Worm (Caenorhabditis elegans) whole organism, young adult: ENCODE results near the gene cul-5.

ENCODE experiments used
- B0035.1 ChIP-seq: sonication (generic microtip); optimal IDR thresholded peaks from 2 replicates; lab custom pipeline; 2016; ENCODE audit warnings: missing genetic modification characterization, mild to moderate bottlenecking, missing compliant biosample characterization, missing genotype, missing genetic modification reagents
- B0336.3 ChIP-seq: fragments of 200-800 bp; sonication (Bioruptor generic); IDR thresholded peaks from 2 replicates; pipeline ENCODE4 v1.3.6; 2022; ENCODE audit warnings: missing genetic modification characterization, missing compliant biosample characterization
- D2030.7 ChIP-seq: fragments of 200-800 bp; sonication (Bioruptor generic); IDR thresholded peaks from 2 replicates; pipeline ENCODE4 v1.3.6; 2022; ENCODE audit warnings: missing genetic modification reagents, missing genetic modification characterization, missing compliant biosample characterization
- F23B12.7 ChIP-seq: sonication (generic microtip); optimal IDR thresholded peaks from 2 replicates; lab custom pipeline; 2017; ENCODE audit warnings: missing genetic modification characterization, mild to moderate bottlenecking, missing compliant biosample characterization, antibody characterized with exemption, moderate library complexity; ENCODE audit not compliant: insufficient read depth
- F49E8.2 ChIP-seq: sonication (generic microtip); optimal IDR thresholded peaks from 3 replicates; lab custom pipeline; 2017; ENCODE audit warnings: missing genetic modification characterization, mild to moderate bottlenecking, missing compliant biosample characterization, antibody characterized with exemption, moderate library complexity; ENCODE audit not compliant: insufficient read depth
- T26A5.8 ChIP-seq: sonication (generic microtip); optimal IDR thresholded peaks from 2 replicates; lab custom pipeline; 2016; ENCODE audit warnings: missing genetic modification characterization, missing compliant biosample characterization
- Y53G8AR.9 ChIP-seq: fragments of 200-800 bp; sonication (Bioruptor generic); conservative IDR thresholded peaks from 2 replicates; pipeline ENCODE4 v1.3.6; 2022; ENCODE audit warnings: missing genetic modification reagents, missing genetic modification characterization, missing compliant biosample characterization
- Y67H2A.10 ChIP-seq: fragments of 200-800 bp; sonication (Bioruptor generic); conservative IDR thresholded peaks from 2 replicates; pipeline ENCODE4 v1.3.6; 2022; ENCODE audit warnings: missing genetic modification reagents, missing genetic modification characterization, missing compliant biosample characterization
- ZK185.1 ChIP-seq: sonication (generic microtip); optimal IDR thresholded peaks from 2 replicates; lab custom pipeline; 2016; ENCODE audit warnings: mild to moderate bottlenecking, missing genetic modification characterization, missing compliant biosample characterization; ENCODE audit not compliant: poor library complexity, severe bottlenecking
- ama-1 ChIP-seq, 3 experiments: fragments of 150-350 bp in 1 of 3; sonication (generic microtip) in 2 of 3; optimal IDR thresholded peaks; 2 replicates each; lab custom pipeline; 2014 to 2018; ENCODE audit warnings: missing biosample characterization in 2 of 3, missing genetic modification characterization in 2 of 3, missing genetic modification reagents in 2 of 3
- aptf-3 ChIP-seq: fragments of 200-800 bp; sonication (Bioruptor generic); IDR thresholded peaks from 2 replicates; pipeline ENCODE4 v1.3.6; 2022; ENCODE audit warnings: missing genetic modification characterization, missing compliant biosample characterization
- cebp-1 ChIP-seq, 2 experiments: fragments of 200-800 bp in 1 of 2; sonication (Bioruptor generic) in 1 of 2; sonication (generic microtip) in 1 of 2; IDR thresholded peaks in 1 of 2; optimal IDR thresholded peaks in 1 of 2; 2 replicates each; pipeline versions ENCODE4 v1.3.6 to Lab custom; 2017 to 2022; ENCODE audit warnings: missing compliant biosample characterization in 2 of 2, missing genetic modification characterization in 2 of 2, mild to moderate bottlenecking in 1 of 2, missing genetic modification reagents in 1 of 2, moderate library complexity in 1 of 2
- ceh-27 ChIP-seq: fragments of 200-800 bp; sonication (Bioruptor generic); optimal IDR thresholded peaks from 2 replicates; lab custom pipeline; 2018; ENCODE audit warnings: mild to moderate bottlenecking, missing genetic modification characterization, moderate library complexity, missing compliant biosample characterization
- ceh-58 ChIP-seq: fragments of 200-800 bp; sonication (Bioruptor generic); IDR thresholded peaks from 2 replicates; pipeline ENCODE4 v1.3.6; 2022; ENCODE audit warnings: missing genetic modification characterization, missing compliant biosample characterization
- dox-1 ChIP-seq: fragments of 200-800 bp; sonication (Bioruptor generic); IDR thresholded peaks from 2 replicates; pipeline ENCODE4 v1.3.6; 2022; ENCODE audit warnings: missing genetic modification reagents, missing genetic modification characterization, missing compliant biosample characterization
- efl-1 ChIP-seq: fragments of 150-350 bp; optimal IDR thresholded peaks from 2 replicates; lab custom pipeline; 2014; ENCODE audit warnings: missing biosample characterization, missing genetic modification reagents, missing genetic modification characterization
- ekl-4 ChIP-seq: fragments of 200-800 bp; sonication (Bioruptor generic); IDR thresholded peaks from 2 replicates; pipeline ENCODE4 v1.3.6; 2022; ENCODE audit warnings: missing genetic modification reagents, missing genetic modification characterization, missing compliant biosample characterization
- hlh-26 ChIP-seq: fragments of 200-800 bp; sonication (Bioruptor generic); conservative IDR thresholded peaks from 2 replicates; pipeline ENCODE4 v1.3.6; 2022; ENCODE audit warnings: missing genetic modification reagents, missing genetic modification characterization, missing compliant biosample characterization
- hsf-1 ChIP-seq: fragments of 200-800 bp; sonication (Bioruptor generic); IDR thresholded peaks from 2 replicates; pipeline ENCODE4 v1.3.6; 2022; ENCODE audit warnings: missing genetic modification reagents, missing genetic modification characterization, missing compliant biosample characterization
- let-526 ChIP-seq: fragments of 200-800 bp; sonication (Bioruptor generic); IDR thresholded peaks from 2 replicates; pipeline ENCODE4 v1.3.6; 2022; ENCODE audit warnings: missing genetic modification reagents, missing genetic modification characterization, missing compliant biosample characterization
- lin-35 ChIP-seq, 3 experiments: fragments of 150-350 bp in 2 of 3; sonication (generic microtip) in 1 of 3; optimal IDR thresholded peaks; 2 replicates each; lab custom pipeline; 2014 to 2018; ENCODE audit warnings: missing biosample characterization in 3 of 3, missing genetic modification characterization in 3 of 3, missing genetic modification reagents in 3 of 3
- lin-40 ChIP-seq: sonication (generic microtip); optimal IDR thresholded peaks from 2 replicates; lab custom pipeline; 2016; ENCODE audit warnings: missing genetic modification characterization, mild to moderate bottlenecking, missing compliant biosample characterization, missing genotype, missing genetic modification reagents
- lin-54 ChIP-seq: fragments of 200-800 bp; sonication (Bioruptor generic); optimal IDR thresholded peaks from 2 replicates; lab custom pipeline; 2018; ENCODE audit warnings: mild to moderate bottlenecking, missing genetic modification characterization, missing compliant biosample characterization
- lsl-1 ChIP-seq: fragments of 200-800 bp; sonication (Bioruptor generic); optimal IDR thresholded peaks from 2 replicates; lab custom pipeline; 2018; ENCODE audit warnings: mild to moderate bottlenecking, missing genetic modification characterization, moderate library complexity, missing compliant biosample characterization
- madf-10 ChIP-seq: sonication (generic microtip); optimal IDR thresholded peaks from 2 replicates; lab custom pipeline; 2016; ENCODE audit warnings: mild to moderate bottlenecking, missing genetic modification characterization, missing compliant biosample characterization
- madf-6 ChIP-seq: fragments of 200-800 bp; sonication (Bioruptor generic); IDR thresholded peaks from 2 replicates; pipeline ENCODE4 v1.3.6; 2022; ENCODE audit warnings: missing genetic modification reagents, missing genetic modification characterization, missing compliant biosample characterization
- mel-28 ChIP-seq: sonication (generic microtip); optimal IDR thresholded peaks from 2 replicates; lab custom pipeline; 2016; ENCODE audit warnings: borderline replicate concordance, mild to moderate bottlenecking, missing genetic modification characterization, missing compliant biosample characterization
- mes-4 ChIP-seq: sonication (generic microtip); optimal IDR thresholded peaks from 2 replicates; lab custom pipeline; 2016; ENCODE audit warnings: missing genotype, missing genetic modification characterization, missing compliant biosample characterization
- nfya-1 ChIP-seq: sonication (generic microtip); optimal IDR thresholded peaks from 2 replicates; lab custom pipeline; 2017; ENCODE audit warnings: antibody characterized with exemption, missing compliant biosample characterization, missing genetic modification characterization, borderline replicate concordance; ENCODE audit not compliant: insufficient read depth
- nhr-80 ChIP-seq: sonication (generic microtip); optimal IDR thresholded peaks from 2 replicates; lab custom pipeline; 2016; ENCODE audit warnings: missing genetic modification characterization, missing compliant biosample characterization
- nhr-90 ChIP-seq: sonication (generic microtip); optimal IDR thresholded peaks from 2 replicates; lab custom pipeline; 2016; ENCODE audit warnings: missing genotype, mild to moderate bottlenecking, missing genetic modification characterization, missing compliant biosample characterization
- rpc-1 ChIP-seq, 2 experiments: fragments of 150-350 bp in 1 of 2; sonication (generic microtip) in 1 of 2; optimal IDR thresholded peaks; 2 replicates each; lab custom pipeline; 2014 to 2018; ENCODE audit warnings: missing biosample characterization in 1 of 2, missing genetic modification characterization in 1 of 2, missing genetic modification reagents in 1 of 2, missing genotype in 1 of 2
- sea-2 ChIP-seq: fragments of 200-800 bp; sonication (Bioruptor generic); IDR thresholded peaks from 2 replicates; pipeline ENCODE4 v1.3.6; 2022; ENCODE audit warnings: missing genetic modification characterization, missing compliant biosample characterization
- snpc-3.4 ChIP-seq: sonication (generic microtip); optimal IDR thresholded peaks from 2 replicates; lab custom pipeline; 2017; ENCODE audit warnings: missing genetic modification characterization, mild to moderate bottlenecking, missing compliant biosample characterization, antibody characterized with exemption, moderate library complexity, missing genotype, missing genetic modification reagents
- snpc-4 ChIP-seq, 5 experiments: fragments of 150-350 bp in 1 of 5; sonication (generic microtip) in 4 of 5; optimal IDR thresholded peaks; 2 replicates each; lab custom pipeline; 2014 to 2018; ENCODE audit warnings: missing genetic modification characterization in 5 of 5, missing biosample characterization in 3 of 5, antibody characterized with exemption in 2 of 5, mild to moderate bottlenecking in 2 of 5, missing compliant biosample characterization in 2 of 5, missing genotype in 2 of 5, moderate library complexity in 2 of 5, missing genetic modification reagents in 1 of 5
- somi-1 ChIP-seq: fragments of 200-800 bp; sonication (Bioruptor generic); optimal IDR thresholded peaks from 2 replicates; lab custom pipeline; 2018; ENCODE audit warnings: mild to moderate bottlenecking, missing genetic modification characterization, missing compliant biosample characterization
- tbp1 ChIP-seq: fragments of 200-800 bp; sonication (Bioruptor generic); optimal IDR thresholded peaks from 2 replicates; lab custom pipeline; 2018; ENCODE audit warnings: mild to moderate bottlenecking, missing genetic modification characterization, missing compliant biosample characterization
- zfh-2 ChIP-seq: fragments of 200-800 bp; sonication (Bioruptor generic); conservative IDR thresholded peaks from 2 replicates; pipeline ENCODE4 v1.3.6; 2022; ENCODE audit warnings: missing genetic modification reagents, missing genetic modification characterization, missing compliant biosample characterization
- ztf-18 ChIP-seq: sonication (generic microtip); optimal IDR thresholded peaks from 2 replicates; lab custom pipeline; 2016; ENCODE audit warnings: missing genotype, mild to moderate bottlenecking, missing genetic modification characterization, missing compliant biosample characterization
- ztf-28 ChIP-seq: fragments of 200-800 bp; sonication (Bioruptor generic); IDR thresholded peaks from 2 replicates; pipeline ENCODE4 v1.3.6; 2022; ENCODE audit warnings: missing genetic modification reagents, missing genetic modification characterization, missing compliant biosample characterization

The cul-5 gene

ce11 chrV:10201913-10202312 is 22.6 kb downstream of the cul-5 start, which contains the start of gene ZK856.7:
TSS of gene ZK856.7 (plus strand) at chrV:10202098.
- TF ChIP-seq Y67H2A.10 (GFP tag; lab: Robert Waterston, UW) (no peak), ama-1 (optimal IDR thresholded peaks at IDR 0.05; lab: Kevin White, UChicago) (no peak), ama-1 (GFP tag; optimal IDR thresholded peaks at IDR 0.05; lab: Kevin White, UChicago) (peak in 1 of 2 experiments; percentile 7), madf-10 (tag; lab: Kevin White, UChicago) (no peak), mes-4 (no peak), ceh-58 (no peak), somi-1 (GFP tag; lab: Kevin White, UChicago) (no peak)

DNA sequence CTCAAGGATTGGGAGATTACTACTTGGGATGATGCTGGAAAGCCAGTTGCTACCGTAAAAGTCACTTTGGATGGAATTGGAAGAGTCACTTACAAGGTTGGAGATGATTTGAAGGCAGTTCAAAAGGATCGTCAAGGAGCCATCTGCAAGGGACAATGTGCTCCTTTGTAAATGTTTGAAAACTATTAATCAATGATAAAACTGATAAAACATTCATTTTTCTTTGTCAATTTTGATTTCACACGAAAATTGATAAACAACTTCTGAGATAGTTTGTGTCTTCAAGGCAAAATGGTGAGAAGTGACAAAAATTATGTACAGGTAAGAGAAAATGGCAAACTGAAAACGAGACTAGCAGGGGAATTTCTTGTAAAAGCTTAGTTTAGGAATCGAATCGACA is 23.0 kb downstream of the cul-5 start:
- TF ChIP-seq efl-1 (GFP tag; lab: Kevin White, UChicago) (no peak), hlh-26 (no peak), B0336.3 (GFP tag; lab: Robert Waterston, UW) (no peak), mel-28 (tag; lab: Kevin White, UChicago) (no peak), ZK185.1 (tag; lab: Kevin White, UChicago) (no peak)

DNA sequence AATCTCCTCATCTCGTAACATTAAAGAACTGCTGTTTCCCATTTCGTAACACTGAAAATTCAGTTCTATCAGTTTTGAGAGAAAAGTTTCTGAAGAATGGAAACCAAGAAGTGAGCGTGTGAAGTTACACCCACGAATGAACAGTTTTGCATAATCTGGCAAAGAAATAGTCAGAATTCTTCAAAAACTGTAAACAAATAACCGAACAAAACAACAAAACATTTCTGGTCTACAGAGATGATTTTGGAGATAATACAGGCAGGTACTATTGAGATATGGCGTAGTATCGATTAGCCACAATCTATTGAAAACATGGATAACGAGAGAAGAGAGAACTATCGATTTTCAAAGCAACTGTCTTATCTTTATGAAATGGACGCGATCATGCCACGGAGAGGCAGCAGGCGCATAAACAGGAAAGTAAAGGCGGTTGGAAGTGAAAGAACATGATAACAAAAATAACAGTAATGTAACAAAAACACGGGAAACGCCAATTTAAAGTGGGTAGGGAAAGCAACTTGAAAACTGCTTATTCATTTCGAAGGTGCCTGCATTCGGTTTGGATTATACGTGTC is 24.2 kb downstream of the cul-5 start, which contains the start of gene chpf-1:
Gene chpf-1, minus strand, starts transcription at position 51 of the 575 bp plus-strand sequence.
- TF ChIP-seq F49E8.2 (tag; lab: Kevin White, UChicago) (no peak), aptf-3 (GFP tag; lab: Robert Waterston, UW) (no peak), snpc-4 (GFP tag; optimal IDR thresholded peaks at IDR 0.05; lab: Kevin White, UChicago) (no peak), snpc-4 (tag; optimal IDR thresholded peaks at IDR 0.05; lab: Kevin White, UChicago) (peak in 2 of 4 experiments; percentile 33 to 36), hlh-26 (no peak), Y53G8AR.9 (GFP tag; lab: Robert Waterston, UW) (no peak), nhr-80 (tag; lab: Kevin White, UChicago) (peak; percentile 65), cebp-1 (GFP tag; IDR thresholded peaks at IDR 0.05; lab: Robert Waterston, UW) (no peak), cebp-1 (tag; optimal IDR thresholded peaks at IDR 0.05; lab: Kevin White, UChicago) (peak; percentile 2), lin-35 (GFP tag; optimal IDR thresholded peaks at IDR 0.05; lab: Kevin White, UChicago) (no peak), nfya-1 (tag; lab: Kevin White, UChicago) (no peak), madf-6 (GFP tag; lab: Robert Waterston, UW) (0 out of 2 replicates have a peak, but pooled peaks have one; percentile 17), T26A5.8 (tag; lab: Kevin White, UChicago) (no peak), zfh-2 (GFP tag; lab: Robert Waterston, UW) (no peak), ztf-18 (peak; percentile 56), B0035.1 (tag; lab: Kevin White, UChicago) (no peak), ztf-28 (GFP tag; lab: Robert Waterston, UW) (no peak), ekl-4 (GFP tag; lab: Robert Waterston, UW) (no peak)
- TF ChIP-seq, all 124 proteins: peak for 5

DNA sequence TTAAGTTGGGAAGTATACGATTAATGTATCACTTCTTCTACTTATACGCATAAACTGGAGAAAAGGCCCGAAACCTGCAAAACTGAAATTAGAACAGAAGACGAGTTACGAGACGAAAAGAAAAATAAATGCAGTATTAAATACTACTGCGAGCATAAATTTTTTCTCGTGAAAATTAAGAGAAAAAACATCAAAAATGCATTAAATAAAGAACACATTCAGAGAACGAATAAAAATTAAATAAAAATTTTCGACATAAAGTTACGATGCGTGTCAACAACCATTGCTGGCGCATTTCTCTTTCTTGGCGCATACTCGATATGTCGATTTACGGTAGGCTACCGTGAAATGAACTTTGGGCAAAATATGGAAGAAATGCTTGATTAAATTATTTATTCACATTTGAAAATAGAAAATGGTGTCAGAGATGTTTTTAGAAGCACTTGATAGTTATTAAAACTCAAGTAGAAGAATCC is 25.6 kb downstream of the cul-5 start, which contains the start of the genes ZK856.19 and ZK856.11:
Gene ZK856.19, minus strand, starts transcription at position 51 of the 476 bp plus-strand sequence.
Gene ZK856.11, minus strand, starts transcription at position 76 of the 476 bp plus-strand sequence.
- TF ChIP-seq madf-6 (GFP tag; lab: Robert Waterston, UW) (peak; percentile 24; the same call in 1 of the 2 replicates), tbp1 (GFP tag; lab: Kevin White, UChicago) (peak; percentile 44), snpc-3.4 (tag; lab: Kevin White, UChicago) (peak; percentile 41), lin-40 (tag; lab: Kevin White, UChicago) (peak; percentile 61), lsl-1 (GFP tag; lab: Kevin White, UChicago) (peak; percentile 31), rpc-1 (optimal IDR thresholded peaks at IDR 0.05; lab: Kevin White, UChicago) (no peak), rpc-1 (tag; optimal IDR thresholded peaks at IDR 0.05; lab: Kevin White, UChicago) (no peak), nhr-90 (tag; lab: Kevin White, UChicago) (no peak), hsf-1 (0 out of 2 replicates have a peak, but pooled peaks have one; percentile 18), let-526 (GFP tag; lab: Robert Waterston, UW) (no peak), B0336.3 (GFP tag; lab: Robert Waterston, UW) (0 out of 2 replicates have a peak, but pooled peaks have one; percentile 49), F23B12.7 (tag; lab: Kevin White, UChicago) (peak; percentile 45), D2030.7 (GFP tag; lab: Robert Waterston, UW) (peak; percentile 17; the same call in 1 of the 2 replicates), lin-54 (GFP tag; lab: Kevin White, UChicago) (peak; percentile 58), sea-2 (GFP tag; lab: Robert Waterston, UW) (no peak), dox-1 (GFP tag; lab: Robert Waterston, UW) (peak; percentile 24; the same call in 1 of the 2 replicates), ceh-27 (GFP tag; lab: Kevin White, UChicago) (peak; percentile 14)
